Worm (Caenorhabditis elegans) whole organism, late embryonic: ENCODE data around the gene D1005.5.

Experiments used
- C38D4.7 ChIP-seq: fragments of 200-800 bp; sonication (Bioruptor generic); optimal IDR thresholded peaks from 2 replicates; lab custom pipeline; 2018; ENCODE audit warnings: mild to moderate bottlenecking, missing genetic modification characterization, moderate library complexity, missing compliant biosample characterization
- F13H6.1 ChIP-seq: sonication (generic microtip); optimal IDR thresholded peaks from 2 replicates; lab custom pipeline; 2016; ENCODE audit warnings: missing genetic modification characterization, missing compliant biosample characterization
- T23F11.4 ChIP-seq: fragments of 200-800 bp; sonication (Bioruptor generic); optimal IDR thresholded peaks from 2 replicates; lab custom pipeline; 2018; ENCODE audit warnings: mild to moderate bottlenecking, missing genetic modification characterization, missing compliant biosample characterization
- Y22D7AL.16 ChIP-seq: sonication (generic microtip); optimal IDR thresholded peaks from 2 replicates; lab custom pipeline; 2016; ENCODE audit warnings: missing genetic modification characterization, missing compliant biosample characterization
- ahr-1 ChIP-seq: sonication (generic microtip); optimal IDR thresholded peaks from 2 replicates; lab custom pipeline; 2016; ENCODE audit warnings: missing genetic modification characterization, missing compliant biosample characterization
- ama-1 ChIP-seq: fragments of 150-350 bp; optimal IDR thresholded peaks from 2 replicates; lab custom pipeline; 2014
- ceh-18 ChIP-seq: sonication (generic microtip); optimal IDR thresholded peaks from 2 replicates; lab custom pipeline; 2016; ENCODE audit warnings: missing genetic modification characterization, missing compliant biosample characterization
- ceh-19 ChIP-seq: fragments of 200-800 bp; sonication (Bioruptor generic); optimal IDR thresholded peaks from 2 replicates; lab custom pipeline; 2018; ENCODE audit warnings: mild to moderate bottlenecking, missing genetic modification characterization, missing compliant biosample characterization
- ceh-22 ChIP-seq: sonication (generic microtip); optimal IDR thresholded peaks from 2 replicates; lab custom pipeline; 2017; ENCODE audit warnings: missing biosample characterization, missing genetic modification characterization
- ceh-34 ChIP-seq: sonication (generic microtip); optimal IDR thresholded peaks from 2 replicates; lab custom pipeline; 2016; ENCODE audit warnings: mild to moderate bottlenecking, missing genetic modification characterization, missing compliant biosample characterization
- ceh-48 ChIP-seq: sonication (generic microtip); optimal IDR thresholded peaks from 2 replicates; lab custom pipeline; 2016; ENCODE audit warnings: missing genetic modification characterization, inconsistent platforms, missing compliant biosample characterization
- ceh-6 ChIP-seq: fragments of 200-800 bp; sonication (Bioruptor generic); optimal IDR thresholded peaks from 2 replicates; lab custom pipeline; 2018; ENCODE audit warnings: mild to moderate bottlenecking, missing genetic modification characterization, missing compliant biosample characterization
- elt-2 ChIP-seq: sonication (generic microtip); optimal IDR thresholded peaks from 2 replicates; lab custom pipeline; 2016; ENCODE audit warnings: missing genetic modification reagents, missing genetic modification characterization, missing compliant biosample characterization
- ets-4 ChIP-seq: sonication (generic microtip); optimal IDR thresholded peaks from 2 replicates; lab custom pipeline; 2016; ENCODE audit warnings: missing genetic modification characterization, missing compliant biosample characterization
- fkh-10 ChIP-seq: fragments of 150-350 bp; optimal IDR thresholded peaks from 2 replicates; lab custom pipeline; 2014; ENCODE audit warnings: missing biosample characterization, missing genetic modification reagents, missing genetic modification characterization
- gmeb-2 ChIP-seq: sonication (generic microtip); optimal IDR thresholded peaks from 2 replicates; lab custom pipeline; 2016; ENCODE audit warnings: missing genetic modification characterization, inconsistent platforms, missing compliant biosample characterization
- hlh-13 ChIP-seq: fragments of 200-800 bp; sonication (Bioruptor generic); optimal IDR thresholded peaks from 2 replicates; lab custom pipeline; 2018; ENCODE audit warnings: mild to moderate bottlenecking, missing genetic modification characterization, missing compliant biosample characterization
- hlh-15 ChIP-seq: sonication (generic microtip); optimal IDR thresholded peaks from 2 replicates; lab custom pipeline; 2016; ENCODE audit warnings: missing genetic modification characterization, missing compliant biosample characterization
- npax-4 ChIP-seq: sonication (generic microtip); optimal IDR thresholded peaks from 2 replicates; lab custom pipeline; 2016; ENCODE audit warnings: missing genetic modification characterization, missing compliant biosample characterization
- odd-2 ChIP-seq: sonication (generic microtip); optimal IDR thresholded peaks from 2 replicates; lab custom pipeline; 2017; ENCODE audit warnings: antibody characterized with exemption, mild to moderate bottlenecking, missing genetic modification characterization, missing compliant biosample characterization
- pax-1 ChIP-seq: fragments of 150-350 bp; optimal IDR thresholded peaks from 2 replicates; lab custom pipeline; 2014; ENCODE audit warnings: missing biosample characterization, missing genetic modification characterization
- pha-4 ChIP-seq: fragments of 150-350 bp; optimal IDR thresholded peaks from 2 replicates; lab custom pipeline; 2018; ENCODE audit warnings: missing biosample characterization, missing genetic modification reagents, missing genetic modification characterization
- pqm-1 ChIP-seq: sonication (generic microtip); optimal IDR thresholded peaks from 2 replicates; lab custom pipeline; 2016; ENCODE audit warnings: missing genetic modification characterization, missing compliant biosample characterization
- ref-2 ChIP-seq: sonication (generic microtip); optimal IDR thresholded peaks from 2 replicates; lab custom pipeline; 2016; ENCODE audit warnings: missing genetic modification characterization, missing compliant biosample characterization
- rnt-1 ChIP-seq: sonication (generic microtip); optimal IDR thresholded peaks from 2 replicates; lab custom pipeline; 2016; ENCODE audit warnings: missing genetic modification characterization, missing compliant biosample characterization
- sdc-2 ChIP-seq: sonication (generic microtip); optimal IDR thresholded peaks from 2 replicates; lab custom pipeline; 2016; ENCODE audit warnings: missing genotype, missing genetic modification characterization, missing compliant biosample characterization
- sox-2 ChIP-seq: fragments of 200-800 bp; sonication (Bioruptor generic); IDR thresholded peaks from 2 replicates; pipeline ENCODE4 v1.3.6; 2022; ENCODE audit warnings: missing genetic modification reagents, missing genetic modification characterization, missing compliant biosample characterization
- sox-4 ChIP-seq: sonication (generic microtip); optimal IDR thresholded peaks from 2 replicates; lab custom pipeline; 2017; ENCODE audit warnings: mild to moderate bottlenecking, missing genetic modification characterization, inconsistent platforms, missing compliant biosample characterization
- tbx-7 ChIP-seq: sonication (generic microtip); optimal IDR thresholded peaks from 2 replicates; lab custom pipeline; 2016; ENCODE audit warnings: missing genotype, missing genetic modification characterization, missing compliant biosample characterization
- ttx-3 ChIP-seq: sonication (generic microtip); optimal IDR thresholded peaks from 2 replicates; lab custom pipeline; 2016; ENCODE audit warnings: missing genetic modification reagents, missing genetic modification characterization, missing compliant biosample characterization
- unc-3 ChIP-seq, 2 experiments: fragments of 200-800 bp in 1 of 2; sonication (Bioruptor generic) in 1 of 2; sonication (generic microtip) in 1 of 2; conservative IDR thresholded peaks in 1 of 2; optimal IDR thresholded peaks in 1 of 2; 2 replicates each; pipeline versions ENCODE4 v1.3.6 to Lab custom; 2016 to 2022; ENCODE audit warnings: missing compliant biosample characterization in 2 of 2, missing genetic modification characterization in 2 of 2, missing genetic modification reagents in 1 of 2
- unc-42 ChIP-seq: sonication (generic microtip); optimal IDR thresholded peaks from 2 replicates; lab custom pipeline; 2016; ENCODE audit warnings: missing genotype, missing genetic modification characterization, missing compliant biosample characterization
- unc-86 ChIP-seq: sonication (generic microtip); optimal IDR thresholded peaks from 2 replicates; lab custom pipeline; 2016; ENCODE audit warnings: missing genetic modification characterization, missing compliant biosample characterization

Gene D1005.5

DNA sequence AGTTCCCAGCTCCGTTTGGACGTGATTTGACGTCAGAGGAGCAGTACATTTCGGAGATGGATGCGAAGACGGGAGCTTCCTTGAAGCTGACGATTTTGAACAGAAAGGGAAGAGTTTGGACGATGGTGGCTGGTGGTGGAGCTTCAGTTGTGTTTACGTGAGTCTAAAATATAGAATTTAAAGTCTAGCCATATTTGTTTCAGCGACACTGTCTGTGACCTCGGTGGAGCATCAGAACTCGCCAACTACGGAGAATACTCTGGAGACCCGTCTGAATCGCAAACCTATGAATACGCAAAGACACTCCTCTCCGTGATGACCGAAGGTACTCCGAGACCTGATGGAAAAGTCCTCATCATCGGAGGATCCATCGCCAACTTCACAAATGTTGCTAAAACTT is 7.8 kb upstream of the D1005.5 start:
- TF ChIP-seq hlh-13 (GFP tag; lab: Kevin White, UChicago): no peak
- TF ChIP-seq, all 69 proteins: peak for 0

- TF ChIP-seq sox-2: no peak
- TF ChIP-seq ceh-6: no peak
- TF ChIP-seq unc-3 (GFP tag; conservative IDR thresholded peaks at IDR 0.05; lab: Robert Waterston, UW): no peak
- no peak for TF ChIP-seq unc-3 (tag; optimal IDR thresholded peaks at IDR 0.05; lab: Kevin White, UChicago)
Observed at ce11 chrX:1479637-1480036, 6.9 kb upstream of the D1005.5 start.

DNA sequence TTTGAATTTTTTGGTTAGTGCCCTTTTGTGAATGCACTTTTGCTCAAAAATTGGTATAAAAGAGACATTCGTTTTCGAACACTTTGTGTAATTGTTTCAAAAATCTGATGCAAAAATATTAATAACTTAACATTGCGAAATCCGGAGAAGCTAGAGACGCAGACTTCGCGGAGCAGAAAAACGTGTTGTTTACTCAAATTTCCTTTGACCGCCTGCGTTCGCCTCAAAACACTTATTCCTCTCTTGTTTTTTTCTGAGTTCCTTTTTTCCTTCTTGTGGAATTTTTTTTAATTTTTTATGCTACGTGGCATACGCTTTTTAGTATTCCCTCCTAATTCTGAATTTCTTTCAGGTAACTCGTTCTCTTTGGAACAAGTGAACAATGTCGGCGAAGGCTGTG is 6.4 kb upstream of the D1005.5 start, which contains the start of gene acly-1:
acly-1 (plus strand) TSS at position 353 of the 400 bp plus-strand sequence.
- TF ChIP-seq ceh-22 (no peak), F13H6.1 (tag; lab: Kevin White, UChicago) (no peak), sox-2 (no peak), ceh-19 (no peak), unc-86 (no peak), npax-4 (tag; lab: Kevin White, UChicago) (no peak)
- TF ChIP-seq, all 69 proteins: peak for 0

DNA sequence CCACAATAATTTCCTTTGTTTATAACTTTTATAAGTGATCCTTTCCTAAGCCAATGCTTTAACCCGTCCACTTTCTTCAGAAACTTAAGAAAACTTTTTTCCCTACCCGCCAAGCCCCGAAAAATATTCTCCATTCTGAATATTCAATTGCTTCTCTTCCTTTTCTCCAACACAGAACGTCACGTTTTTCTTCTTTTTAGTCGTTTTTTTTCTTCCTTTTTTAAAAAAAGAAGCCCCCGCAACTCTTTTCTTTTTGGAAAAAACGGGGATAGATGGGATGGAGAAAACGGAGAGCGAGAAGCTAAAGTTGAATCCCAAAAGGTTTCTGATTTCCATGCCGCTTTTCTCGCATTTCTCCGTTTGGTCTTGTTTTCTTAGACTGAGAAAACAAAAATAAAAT is 5.8 kb upstream of the D1005.5 start:
- TF ChIP-seq unc-42 (tag; lab: Kevin White, UChicago) (peak; percentile 18), ttx-3 (no peak)

- peak; percentile 98 for TF ChIP-seq elt-2 (tag; lab: Kevin White, UChicago)
- TF ChIP-seq ceh-48 (tag; lab: Kevin White, UChicago): no peak
Observed at ce11 chrX:1477932-1478331, 5.2 kb upstream of the D1005.5 start.

ce11 chrX:1476005-1476404 is 3.2 kb upstream of the D1005.5 start:
- TF ChIP-seq hlh-15: no peak
- TF ChIP-seq ets-4 (tag; lab: Kevin White, UChicago): no peak
- TF ChIP-seq sdc-2 (tag; lab: Kevin White, UChicago): peak; percentile 4
- TF ChIP-seq, all 69 proteins: peak for 1

DNA sequence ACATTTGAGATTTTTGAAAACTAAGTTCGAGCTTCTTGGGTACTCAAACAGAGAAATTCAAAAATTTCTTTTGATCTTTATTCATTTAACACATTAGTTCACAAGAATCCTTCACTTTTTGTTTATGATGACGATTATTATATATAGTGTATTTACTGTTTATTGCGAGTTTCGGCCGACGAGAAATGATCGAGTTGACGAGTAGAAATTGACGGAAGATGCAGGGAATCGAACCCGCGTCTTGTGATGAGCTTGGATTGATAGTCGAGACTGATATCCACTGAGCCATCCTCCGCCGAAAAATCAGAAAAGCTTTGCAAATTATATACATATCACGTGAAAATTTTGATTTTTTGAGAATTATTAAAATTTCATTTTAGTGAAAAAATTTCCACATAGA is 1.0 kb upstream of the D1005.5 start:
- TF ChIP-seq Y22D7AL.16 (tag; lab: Kevin White, UChicago) (no peak), fkh-10 (GFP tag; lab: Kevin White, UChicago) (no peak), ceh-18 (no peak), ceh-34 (tag; lab: Kevin White, UChicago) (no peak), T23F11.4 (GFP tag; lab: Kevin White, UChicago) (no peak), unc-3 (GFP tag; conservative IDR thresholded peaks at IDR 0.05; lab: Robert Waterston, UW) (no peak), unc-3 (tag; optimal IDR thresholded peaks at IDR 0.05; lab: Kevin White, UChicago) (no peak), unc-86 (no peak), pqm-1 (no peak)

- no peak for TF ChIP-seq F13H6.1 (tag; lab: Kevin White, UChicago)
- TF ChIP-seq C38D4.7: no peak
- no peak for TF ChIP-seq tbx-7 (tag; lab: Kevin White, UChicago)
- no peak for TF ChIP-seq ttx-3
- no peak for TF ChIP-seq unc-42 (tag; lab: Kevin White, UChicago)
- no peak for TF ChIP-seq ama-1 (lab: Kevin White, UChicago)
- no peak for TF ChIP-seq rnt-1
- TF ChIP-seq ceh-19: no peak
- TF ChIP-seq gmeb-2 (tag; lab: Kevin White, UChicago): no peak
- no peak for TF ChIP-seq odd-2 (tag; lab: Kevin White, UChicago)
- TF ChIP-seq fkh-10 (GFP tag; lab: Kevin White, UChicago): no peak
- TF ChIP-seq sox-4: no peak
- no peak for TF ChIP-seq ahr-1 (tag; lab: Kevin White, UChicago)
- TF ChIP-seq pax-1 (tag; lab: Kevin White, UChicago): no peak
- no peak for TF ChIP-seq ref-2
- no peak for TF ChIP-seq ceh-34 (tag; lab: Kevin White, UChicago)
- TF ChIP-seq pha-4 (tag; lab: Kevin White, UChicago): no peak
- TF ChIP-seq unc-86: no peak
- TF ChIP-seq ets-4 (tag; lab: Kevin White, UChicago): no peak
Observed at ce11 chrX:1471232-1471631, 1.5 kb downstream of the D1005.5 start.
